Worm (Caenorhabditis elegans): ENCODE results near the gene T02D1.4.

T02D1.4 gene

ce11 chrIV:17383046-17383445 is 16.5 kb upstream of the T02D1.4 start, which contains the start of gene C30H6.12:
Gene C30H6.12, plus strand, starts transcription at chrIV:17383346.
- no peak for TF ChIP-seq repo-1 (tag; optimal IDR thresholded peaks at IDR 0.05)
- no peak for TF ChIP-seq sptf-2 (GFP tag; optimal IDR thresholded peaks at IDR 0.05)
- TF ChIP-seq zim-3 (tag; optimal IDR thresholded peaks at IDR 0.05), result no peak
- no peak for TF ChIP-seq zfh-2 (GFP tag; conservative IDR thresholded peaks at IDR 0.05)
- TF ChIP-seq K11D2.4 (GFP tag; IDR thresholded peaks at IDR 0.05), result no peak
- no peak for TF ChIP-seq F57A8.1 (GFP tag; optimal IDR thresholded peaks at IDR 0.05)

- no peak for TF ChIP-seq xnd-1 (tag; optimal IDR thresholded peaks at IDR 0.05)
- TF ChIP-seq let-607 (tag; optimal IDR thresholded peaks at IDR 0.05), result peak; percentile 18 to 49
- TF ChIP-seq nhr-80 (tag; optimal IDR thresholded peaks at IDR 0.05), result peak; percentile 86
These were observed 12.1 kb upstream of the T02D1.4 start, which contains the start of gene T02D1.8 for ce11 chrIV:17387442-17387967. Gene T02D1.8, minus strand, starts transcription at chrIV:17387492.

- no peak for TF ChIP-seq F39B2.1 (GFP tag; IDR thresholded peaks at IDR 0.05)
- TF ChIP-seq attf-5 (GFP tag; optimal IDR thresholded peaks at IDR 0.05), result no peak
- no peak for TF ChIP-seq cebp-1 (GFP tag; IDR thresholded peaks at IDR 0.05)
- TF ChIP-seq cebp-1 (tag; optimal IDR thresholded peaks at IDR 0.05), result no peak
- TF ChIP-seq F55B11.4 (tag; optimal IDR thresholded peaks at IDR 0.05; ENCODE audit: borderline replicate concordance, insufficient read depth), result no peak
- TF ChIP-seq gei-17 (GFP tag; optimal IDR thresholded peaks at IDR 0.05), result no peak
- TF ChIP-seq ztf-18 (tag; optimal IDR thresholded peaks at IDR 0.05), result no peak
- no peak for TF ChIP-seq F57A8.1 (GFP tag; optimal IDR thresholded peaks at IDR 0.05)
- TF ChIP-seq lin-54 (GFP tag; optimal IDR thresholded peaks at IDR 0.05), result no peak
- no peak for TF ChIP-seq akir-1 (GFP tag; optimal IDR thresholded peaks at IDR 0.05)
- no peak for TF ChIP-seq madf-3 (GFP tag; IDR thresholded peaks at IDR 0.05)
- no peak for TF ChIP-seq rec-8 (tag; optimal IDR thresholded peaks at IDR 0.05)
- TF ChIP-seq nhr-27 (tag; optimal IDR thresholded peaks at IDR 0.05), result no peak
- no peak for TF ChIP-seq F10E7.11 (tag; optimal IDR thresholded peaks at IDR 0.05)
These were observed 3.6 kb upstream of the T02D1.4 start, which contains the start of gene sru-15 for ce11 chrIV:17395910-17396309. Gene sru-15, plus strand, starts transcription at chrIV:17396210.

DNA sequence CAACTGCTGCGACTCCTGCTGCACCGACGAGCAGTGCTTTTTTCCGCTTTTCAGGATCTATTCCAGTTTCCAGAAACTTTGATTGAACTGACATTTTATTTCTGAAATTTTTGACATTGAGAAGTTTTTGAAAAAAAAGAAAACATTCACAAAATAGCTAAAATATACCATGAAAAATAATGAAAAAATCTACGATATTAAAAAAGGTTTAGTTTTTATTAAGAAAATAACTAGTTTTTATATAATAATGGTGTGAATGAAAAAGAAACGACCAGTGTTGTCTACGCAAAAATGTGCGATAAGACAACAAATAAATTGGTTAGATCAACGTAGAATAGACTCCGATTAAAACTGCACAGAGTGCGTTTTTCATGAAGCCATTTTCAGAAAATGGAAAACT is 6.0 kb downstream of the T02D1.4 start, which contains the start of gene pmp-4:
TSS of gene pmp-4 (minus strand) at position 101 of the 400 bp plus-strand sequence.
- TF ChIP-seq nhr-80 (tag; optimal IDR thresholded peaks at IDR 0.05) (peak; percentile 54), unc-130 (GFP tag; optimal IDR thresholded peaks at IDR 0.05) (no peak)

DNA sequence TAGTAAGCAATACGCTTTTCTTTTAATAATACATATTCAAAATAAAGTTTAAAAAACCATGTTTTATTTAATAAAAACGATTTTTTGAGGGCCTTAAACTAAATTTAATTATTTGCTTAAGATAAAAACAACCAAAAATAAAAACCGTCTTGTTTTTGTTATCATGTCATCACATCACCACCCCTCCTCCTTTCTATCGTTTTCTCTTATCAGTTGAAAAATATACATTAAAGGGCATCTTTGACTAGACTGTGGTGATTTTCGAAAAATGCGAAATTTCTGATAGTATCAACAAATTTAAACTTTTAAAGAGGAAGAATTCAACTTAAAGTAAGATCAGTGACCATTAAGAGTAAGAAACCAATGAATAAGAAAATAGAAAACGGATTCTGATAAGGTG is 6.6 kb downstream of the T02D1.4 start:
- TF ChIP-seq zfh-2 (GFP tag; conservative IDR thresholded peaks at IDR 0.05) (no peak), Y53G8AR.9 (GFP tag; conservative IDR thresholded peaks at IDR 0.05) (no peak), atf-7 (tag; optimal IDR thresholded peaks at IDR 0.05) (no peak), fkh-3 (tag; optimal IDR thresholded peaks at IDR 0.05) (no peak), F22D6.2 (tag; optimal IDR thresholded peaks at IDR 0.05) (no peak), dpff-1 (tag; optimal IDR thresholded peaks at IDR 0.05) (no peak), ets-4 (GFP tag; optimal IDR thresholded peaks at IDR 0.05) (no peak), sea-2 (GFP tag; IDR thresholded peaks at IDR 0.05) (no peak), let-526 (GFP tag; IDR thresholded peaks at IDR 0.05) (no peak), F23B12.7 (tag; optimal IDR thresholded peaks at IDR 0.05; ENCODE audit: insufficient read depth) (no peak), Y95B8A.8 (GFP tag; IDR thresholded peaks at IDR 0.05) (no peak)
